Worm (Caenorhabditis elegans) whole organism, young adult: ENCODE measurements around the gene ZK507.1.

Experiments
- B0261.1 ChIP-seq: sonication (generic microtip); optimal IDR thresholded peaks from 2 replicates; lab custom pipeline; 2016; ENCODE audit warnings: mild to moderate bottlenecking, missing genetic modification characterization, moderate library complexity, missing compliant biosample characterization
- C06A6.2 ChIP-seq: fragments of 200-800 bp; sonication (Bioruptor generic); conservative IDR thresholded peaks from 2 replicates; pipeline ENCODE4 v1.3.6; 2022; ENCODE audit warnings: missing genetic modification characterization, missing compliant biosample characterization
- F22D6.2 ChIP-seq: sonication (generic microtip); optimal IDR thresholded peaks from 2 replicates; lab custom pipeline; 2016; ENCODE audit warnings: mild to moderate bottlenecking, missing genetic modification characterization, missing compliant biosample characterization
- F23B12.7 ChIP-seq: sonication (generic microtip); optimal IDR thresholded peaks from 2 replicates; lab custom pipeline; 2017; ENCODE audit warnings: missing genetic modification characterization, mild to moderate bottlenecking, missing compliant biosample characterization, antibody characterized with exemption, moderate library complexity; ENCODE audit not compliant: insufficient read depth
- F52B5.7 ChIP-seq: sonication (generic microtip); optimal IDR thresholded peaks from 2 replicates; lab custom pipeline; 2016; ENCODE audit warnings: mild to moderate bottlenecking, missing genetic modification characterization, missing compliant biosample characterization
- T26A5.8 ChIP-seq: sonication (generic microtip); optimal IDR thresholded peaks from 2 replicates; lab custom pipeline; 2016; ENCODE audit warnings: missing genetic modification characterization, missing compliant biosample characterization
- ama-1 ChIP-seq, 3 experiments: fragments of 150-350 bp in 1 of 3; sonication (generic microtip) in 2 of 3; optimal IDR thresholded peaks; 2 replicates each; lab custom pipeline; 2014 to 2018; ENCODE audit warnings: missing biosample characterization in 2 of 3, missing genetic modification characterization in 2 of 3, missing genetic modification reagents in 2 of 3
- aptf-2 ChIP-seq: fragments of 200-800 bp; sonication (Bioruptor generic); conservative IDR thresholded peaks from 2 replicates; pipeline ENCODE4 v1.3.6; 2022; ENCODE audit warnings: missing genetic modification reagents, missing genetic modification characterization, missing compliant biosample characterization
- aptf-3 ChIP-seq: fragments of 200-800 bp; sonication (Bioruptor generic); IDR thresholded peaks from 2 replicates; pipeline ENCODE4 v1.3.6; 2022; ENCODE audit warnings: missing genetic modification characterization, missing compliant biosample characterization
- athp-1 ChIP-seq: sonication (generic microtip); optimal IDR thresholded peaks from 2 replicates; lab custom pipeline; 2017; ENCODE audit warnings: mild to moderate bottlenecking, missing genetic modification characterization, missing compliant biosample characterization
- attf-3 ChIP-seq: fragments of 200-800 bp; sonication (Bioruptor generic); conservative IDR thresholded peaks from 2 replicates; pipeline ENCODE4 v1.3.6; 2022; ENCODE audit warnings: missing genetic modification reagents, missing genetic modification characterization, missing compliant biosample characterization
- bed-1 ChIP-seq: fragments of 200-800 bp; sonication (Bioruptor generic); IDR thresholded peaks from 2 replicates; pipeline ENCODE4 v1.3.6; 2022; ENCODE audit warnings: missing genetic modification reagents, missing genetic modification characterization, missing compliant biosample characterization
- ccch-3 ChIP-seq: fragments of 200-800 bp; sonication (Bioruptor generic); optimal IDR thresholded peaks from 2 replicates; lab custom pipeline; 2018; ENCODE audit warnings: mild to moderate bottlenecking, missing genetic modification characterization, missing compliant biosample characterization
- cebp-1 ChIP-seq, 2 experiments: fragments of 200-800 bp in 1 of 2; sonication (Bioruptor generic) in 1 of 2; sonication (generic microtip) in 1 of 2; IDR thresholded peaks in 1 of 2; optimal IDR thresholded peaks in 1 of 2; 2 replicates each; pipeline versions ENCODE4 v1.3.6 to Lab custom; 2017 to 2022; ENCODE audit warnings: missing compliant biosample characterization in 2 of 2, missing genetic modification characterization in 2 of 2, mild to moderate bottlenecking in 1 of 2, missing genetic modification reagents in 1 of 2, moderate library complexity in 1 of 2
- ceh-91 ChIP-seq: fragments of 200-800 bp; sonication (Bioruptor generic); IDR thresholded peaks from 2 replicates; pipeline ENCODE4 v1.3.6; 2022; ENCODE audit warnings: missing genetic modification reagents, missing genetic modification characterization, missing compliant biosample characterization
- efl-1 ChIP-seq: fragments of 150-350 bp; optimal IDR thresholded peaks from 2 replicates; lab custom pipeline; 2014; ENCODE audit warnings: missing biosample characterization, missing genetic modification reagents, missing genetic modification characterization
- egl-44 ChIP-seq: fragments of 200-800 bp; sonication (Bioruptor generic); IDR thresholded peaks from 2 replicates; pipeline ENCODE4 v1.3.6; 2022; ENCODE audit warnings: missing genetic modification reagents, missing genetic modification characterization, missing compliant biosample characterization
- egrh-3 ChIP-seq: fragments of 200-800 bp; sonication (Bioruptor generic); IDR thresholded peaks from 2 replicates; pipeline ENCODE4 v1.3.6; 2022; ENCODE audit warnings: missing genetic modification reagents, missing genetic modification characterization, missing compliant biosample characterization
- gei-17 ChIP-seq: fragments of 200-800 bp; sonication (Bioruptor generic); optimal IDR thresholded peaks from 2 replicates; lab custom pipeline; 2018; ENCODE audit warnings: mild to moderate bottlenecking, missing genetic modification characterization, missing compliant biosample characterization
- hsf-1 ChIP-seq: fragments of 200-800 bp; sonication (Bioruptor generic); IDR thresholded peaks from 2 replicates; pipeline ENCODE4 v1.3.6; 2022; ENCODE audit warnings: missing genetic modification reagents, missing genetic modification characterization, missing compliant biosample characterization
- lag-1 ChIP-seq: fragments of 200-800 bp; sonication (Bioruptor generic); IDR thresholded peaks from 2 replicates; pipeline ENCODE4 v1.3.6; 2022; ENCODE audit warnings: missing genetic modification reagents, missing genetic modification characterization, missing compliant biosample characterization
- madf-3 ChIP-seq: fragments of 200-800 bp; sonication (Bioruptor generic); IDR thresholded peaks from 2 replicates; pipeline ENCODE4 v1.3.6; 2022; ENCODE audit warnings: missing genetic modification reagents, missing genetic modification characterization, missing compliant biosample characterization
- madf-6 ChIP-seq: fragments of 200-800 bp; sonication (Bioruptor generic); IDR thresholded peaks from 2 replicates; pipeline ENCODE4 v1.3.6; 2022; ENCODE audit warnings: missing genetic modification reagents, missing genetic modification characterization, missing compliant biosample characterization
- mel-28 ChIP-seq: sonication (generic microtip); optimal IDR thresholded peaks from 2 replicates; lab custom pipeline; 2016; ENCODE audit warnings: borderline replicate concordance, mild to moderate bottlenecking, missing genetic modification characterization, missing compliant biosample characterization
- mxl-1 ChIP-seq: sonication (generic microtip); optimal IDR thresholded peaks from 2 replicates; lab custom pipeline; 2016; ENCODE audit warnings: missing genetic modification characterization, missing compliant biosample characterization
- nfya-2 ChIP-seq: fragments of 200-800 bp; sonication (Bioruptor generic); IDR thresholded peaks from 2 replicates; pipeline ENCODE4 v1.3.6; 2022; ENCODE audit warnings: missing genetic modification reagents, missing genetic modification characterization, missing compliant biosample characterization
- nhr-179 ChIP-seq: sonication (generic microtip); optimal IDR thresholded peaks from 2 replicates; lab custom pipeline; 2016; ENCODE audit warnings: mild to moderate bottlenecking, missing genetic modification characterization, missing compliant biosample characterization
- nhr-27 ChIP-seq: fragments of 200-800 bp; sonication (Bioruptor generic); optimal IDR thresholded peaks from 2 replicates; lab custom pipeline; 2018; ENCODE audit warnings: mild to moderate bottlenecking, missing genetic modification characterization, moderate library complexity, missing compliant biosample characterization
- pbrm-1 ChIP-seq: fragments of 200-800 bp; sonication (Bioruptor generic); IDR thresholded peaks from 2 replicates; pipeline ENCODE4 v1.3.6; 2022; ENCODE audit warnings: missing genetic modification reagents, missing genetic modification characterization, missing compliant biosample characterization
- pha-4 ChIP-seq: fragments of 150-350 bp; sonication (generic microtip); optimal IDR thresholded peaks from 2 replicates; lab custom pipeline; 2014; ENCODE audit warnings: missing biosample characterization, missing genetic modification reagents, missing genetic modification characterization
- rec-8 ChIP-seq, 2 experiments: sonication (generic microtip); optimal IDR thresholded peaks; 2 replicates each; lab custom pipeline; 2016; ENCODE audit warnings: mild to moderate bottlenecking in 2 of 2, missing genetic modification characterization in 2 of 2, missing genetic modification reagents in 2 of 2, missing genotype in 2 of 2, missing biosample characterization in 1 of 2, missing compliant biosample characterization in 1 of 2, moderate library complexity in 1 of 2
- repo-1 ChIP-seq: sonication (generic microtip); optimal IDR thresholded peaks from 2 replicates; lab custom pipeline; 2017; ENCODE audit warnings: mild to moderate bottlenecking, missing genetic modification characterization, missing compliant biosample characterization
- snpc-1.1 ChIP-seq: sonication (generic microtip); optimal IDR thresholded peaks from 2 replicates; lab custom pipeline; 2017; ENCODE audit warnings: missing genetic modification characterization, mild to moderate bottlenecking, missing compliant biosample characterization, antibody characterized with exemption, moderate library complexity, missing genotype, missing genetic modification reagents; ENCODE audit not compliant: insufficient read depth
- sptf-2 ChIP-seq: fragments of 200-800 bp; sonication (Bioruptor generic); optimal IDR thresholded peaks from 2 replicates; lab custom pipeline; 2018; ENCODE audit warnings: mild to moderate bottlenecking, missing genetic modification characterization, missing compliant biosample characterization
- xnd-1 ChIP-seq: sonication (generic microtip); optimal IDR thresholded peaks from 2 replicates; lab custom pipeline; 2016; ENCODE audit warnings: missing genotype, missing genetic modification reagents, missing genetic modification characterization, missing compliant biosample characterization
- zim-3 ChIP-seq: sonication (generic microtip); optimal IDR thresholded peaks from 2 replicates; lab custom pipeline; 2017; ENCODE audit warnings: mild to moderate bottlenecking, missing genetic modification characterization, moderate library complexity, missing compliant biosample characterization
- ztf-22 ChIP-seq: fragments of 200-800 bp; sonication (Bioruptor generic); optimal IDR thresholded peaks from 2 replicates; lab custom pipeline; 2018; ENCODE audit warnings: mild to moderate bottlenecking, missing genetic modification characterization, moderate library complexity, missing compliant biosample characterization
- ztf-25 ChIP-seq: fragments of 200-800 bp; sonication (Bioruptor generic); IDR thresholded peaks from 2 replicates; pipeline ENCODE4 v1.3.6; 2022; ENCODE audit warnings: missing genetic modification reagents, missing genetic modification characterization, missing compliant biosample characterization
- ztf-28 ChIP-seq: fragments of 200-800 bp; sonication (Bioruptor generic); IDR thresholded peaks from 2 replicates; pipeline ENCODE4 v1.3.6; 2022; ENCODE audit warnings: missing genetic modification reagents, missing genetic modification characterization, missing compliant biosample characterization

Gene ZK507.1

DNA sequence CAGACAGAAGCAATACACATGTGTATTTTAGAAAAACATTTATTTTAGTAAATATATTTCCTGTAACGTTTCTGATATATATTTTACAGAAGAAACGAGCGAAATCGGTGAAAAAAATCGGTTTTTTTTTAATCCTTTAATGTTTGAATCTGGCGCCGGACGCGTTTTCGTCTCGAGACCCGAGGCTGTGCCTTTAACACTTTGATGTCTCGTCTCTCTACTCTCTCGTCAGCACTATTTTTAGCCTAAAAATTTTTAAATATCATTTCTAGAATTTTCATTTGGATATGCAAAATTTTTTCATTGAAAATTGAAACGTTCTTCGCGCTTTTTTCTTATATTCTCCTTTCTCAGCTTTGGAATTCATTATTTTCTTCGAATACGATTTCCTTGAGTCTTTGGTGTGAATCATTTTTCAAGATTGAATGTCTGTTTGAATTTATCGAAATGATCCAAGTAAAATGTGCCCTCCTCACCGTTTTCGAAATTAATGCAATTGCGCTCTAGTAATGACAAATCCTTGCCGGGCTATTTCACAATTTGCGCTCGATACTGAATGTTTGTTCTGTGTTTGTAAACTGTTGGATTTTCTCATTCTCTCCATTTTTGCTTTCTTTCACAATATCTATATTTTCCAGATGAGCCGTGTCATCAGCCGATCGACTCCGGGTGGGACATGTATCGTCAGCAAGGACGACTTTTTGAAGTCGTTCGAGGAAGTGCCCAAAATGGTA, 46.5 kb downstream of the ZK507.1 start, which contains the start of gene cls-2 (continued):
- TF ChIP-seq ztf-22 (GFP tag; lab: Kevin White, UChicago): no peak
- no peak for TF ChIP-seq ztf-25 (GFP tag; lab: Robert Waterston, UW)
- no peak for TF ChIP-seq zim-3 (tag; lab: Kevin White, UChicago)
- TF ChIP-seq pbrm-1 (GFP tag; lab: Robert Waterston, UW): no peak
- TF ChIP-seq xnd-1 (tag; lab: Kevin White, UChicago): peak; percentile 29
- no peak for TF ChIP-seq aptf-3 (GFP tag; lab: Robert Waterston, UW)
- TF ChIP-seq pha-4 (tag; lab: Kevin White, UChicago): no peak
- TF ChIP-seq gei-17 (GFP tag; lab: Kevin White, UChicago): no peak
- peak; percentile 72 for TF ChIP-seq efl-1
- peak; percentile 39 for TF ChIP-seq ama-1 (optimal IDR thresholded peaks at IDR 0.05; lab: Kevin White, UChicago)
- peak in 1 of 2 experiments; percentile 21 for TF ChIP-seq ama-1 (GFP tag; optimal IDR thresholded peaks at IDR 0.05; lab: Kevin White, UChicago)
- TF ChIP-seq F52B5.7 (tag; lab: Kevin White, UChicago): no peak
- no peak for TF ChIP-seq ccch-3 (GFP tag; lab: Kevin White, UChicago)
- no peak for TF ChIP-seq C06A6.2
- no peak for TF ChIP-seq athp-1 (tag; lab: Kevin White, UChicago)
- TF ChIP-seq nhr-179 (tag; lab: Kevin White, UChicago): no peak
- no peak for TF ChIP-seq mxl-1 (tag; lab: Kevin White, UChicago)
- peak; percentile 71 for TF ChIP-seq madf-6 (GFP tag; lab: Robert Waterston, UW)
- no peak for TF ChIP-seq ztf-28 (GFP tag; lab: Robert Waterston, UW)
- TF ChIP-seq aptf-2 (GFP tag; lab: Robert Waterston, UW): no peak
- TF ChIP-seq repo-1: no peak
- no peak for TF ChIP-seq egrh-3 (GFP tag; lab: Robert Waterston, UW)
- no peak for TF ChIP-seq F22D6.2 (tag; lab: Kevin White, UChicago)
- peak; percentile 41; the same call in 1 of the 2 replicates for TF ChIP-seq ceh-91
- TF ChIP-seq snpc-1.1 (tag; lab: Kevin White, UChicago): peak; percentile 6
- TF ChIP-seq egl-44 (GFP tag; lab: Robert Waterston, UW): no peak
- TF ChIP-seq cebp-1 (GFP tag; IDR thresholded peaks at IDR 0.05; lab: Robert Waterston, UW): no peak
- peak; percentile 76 for TF ChIP-seq cebp-1 (tag; optimal IDR thresholded peaks at IDR 0.05; lab: Kevin White, UChicago)
- TF ChIP-seq lag-1 (GFP tag; lab: Robert Waterston, UW): no peak
- no peak for TF ChIP-seq rec-8 (tag; optimal IDR thresholded peaks at IDR 0.05; lab: Kevin White, UChicago)
- no peak for TF ChIP-seq mel-28 (tag; lab: Kevin White, UChicago)
- TF ChIP-seq madf-3 (GFP tag; lab: Robert Waterston, UW): no peak
- TF ChIP-seq bed-1 (GFP tag; lab: Robert Waterston, UW): no peak
- no peak for TF ChIP-seq attf-3 (GFP tag; lab: Robert Waterston, UW)
- TF ChIP-seq hsf-1: peak; percentile 55; the same call in 1 of the 2 replicates
- TF ChIP-seq F23B12.7 (tag; lab: Kevin White, UChicago): peak; percentile 67
- TF ChIP-seq B0261.1 (tag; lab: Kevin White, UChicago): no peak
- TF ChIP-seq nhr-27 (tag; lab: Kevin White, UChicago): no peak
- no peak for TF ChIP-seq T26A5.8 (tag; lab: Kevin White, UChicago)
- TF ChIP-seq nfya-2 (GFP tag; lab: Robert Waterston, UW): no peak
- no peak for TF ChIP-seq sptf-2 (GFP tag; lab: Kevin White, UChicago)
